Fruit fly (Drosophila melanogaster) whole organism, wandering third instar larva: Measurements from ENCODE around the gene CG5188.

ENCODE experiments used
- Abd-B ChIP-seq: fragments of >200 bp; optimal IDR thresholded peaks from 2 replicates; lab custom pipeline; 2017; ENCODE audit warnings: missing biosample characterization, missing genetic modification characterization
- CG32264 ChIP-seq: fragments of 200-800 bp; sonication (Bioruptor generic); optimal IDR thresholded peaks from 2 replicates; lab custom pipeline; 2016; ENCODE audit warnings: missing biosample characterization, missing genetic modification characterization
- CG9705 ChIP-seq: fragments of 200-800 bp; sonication (Bioruptor generic); optimal IDR thresholded peaks from 2 replicates; lab custom pipeline; 2018; ENCODE audit warnings: missing biosample characterization, mild to moderate bottlenecking, missing genetic modification characterization
- CrebA ChIP-seq: fragments of 200-800 bp; sonication (Bioruptor generic); optimal IDR thresholded peaks from 2 replicates; lab custom pipeline; 2016; ENCODE audit warnings: missing biosample characterization, mild to moderate bottlenecking, missing genetic modification characterization, borderline replicate concordance
- Dfd ChIP-seq: fragments of >200 bp; optimal IDR thresholded peaks from 2 replicates; lab custom pipeline; 2017; ENCODE audit warnings: missing biosample characterization, missing genetic modification characterization
- Dif ChIP-seq: fragments of 200-275, 200-300 bp; sonication (Bioruptor generic); optimal IDR thresholded peaks from 2 replicates; lab custom pipeline; 2018; ENCODE audit warnings: missing biosample characterization, missing genetic modification characterization; ENCODE audit not compliant: partially characterized antibody
- GATAd ChIP-seq: sonication (Bioruptor generic); optimal IDR thresholded peaks from 2 replicates; lab custom pipeline; 2016; ENCODE audit warnings: missing biosample characterization, missing genetic modification characterization
- HLH106 ChIP-seq: fragments of 200-800 bp; optimal IDR thresholded peaks from 3 replicates; lab custom pipeline; 2019; ENCODE audit warnings: missing biosample characterization, mild to moderate bottlenecking, missing genetic modification characterization, moderate library complexity
- Hnf4 ChIP-seq: fragments of 200-800 bp; sonication (Bioruptor generic); optimal IDR thresholded peaks from 2 replicates; lab custom pipeline; 2016; ENCODE audit warnings: missing biosample characterization, mild to moderate bottlenecking, missing genetic modification characterization
- Hr78 ChIP-seq: fragments of >200 bp; optimal IDR thresholded peaks from 2 replicates; lab custom pipeline; 2017; ENCODE audit warnings: missing biosample characterization, missing genetic modification characterization
- Hr83 ChIP-seq: fragments of 200-300 bp; sonication (Bioruptor generic); optimal IDR thresholded peaks from 2 replicates; lab custom pipeline; 2016; ENCODE audit warnings: missing biosample characterization, mild to moderate bottlenecking, missing genetic modification characterization, moderate library complexity; ENCODE audit not compliant: poor library complexity, severe bottlenecking
- Jra ChIP-seq: sonication (Bioruptor generic); optimal IDR thresholded peaks from 2 replicates; lab custom pipeline; 2016; ENCODE audit warnings: missing biosample characterization, missing genetic modification characterization
- Mio ChIP-seq: sonication (Bioruptor generic); optimal IDR thresholded peaks from 2 replicates; lab custom pipeline; 2016; ENCODE audit warnings: missing biosample characterization, missing genetic modification characterization
- Myc ChIP-seq: fragments of >200 bp; optimal IDR thresholded peaks from 2 replicates; lab custom pipeline; 2017
- N ChIP-seq: fragments of >200 bp; optimal IDR thresholded peaks from 2 replicates; lab custom pipeline; 2018; ENCODE audit warnings: missing biosample characterization, missing external identifiers, missing genetic modification characterization
- OdsH ChIP-seq: fragments of 200-800 bp; sonication (Bioruptor generic); optimal IDR thresholded peaks from 2 replicates; lab custom pipeline; 2016; ENCODE audit warnings: missing biosample characterization, mild to moderate bottlenecking, missing genetic modification characterization
- Rel ChIP-seq, 2 experiments: fragments of 200-800 bp; sonication (Bioruptor generic) in 1 of 2; optimal IDR thresholded peaks; 2 replicates in 1 of 2; 3 replicates in 1 of 2; lab custom pipeline; 2016 to 2019; ENCODE audit warnings: mild to moderate bottlenecking in 2 of 2, missing biosample characterization in 2 of 2, missing genetic modification characterization in 2 of 2, moderate library complexity in 1 of 2
- Sp1 ChIP-seq: fragments of 200-800 bp; sonication (Bioruptor generic); optimal IDR thresholded peaks from 3 replicates; lab custom pipeline; 2019; ENCODE audit warnings: missing biosample characterization, mild to moderate bottlenecking, missing genetic modification characterization, moderate library complexity
- Vsx2 ChIP-seq: fragments of 200-300, 225-300 bp; sonication (Bioruptor generic); optimal IDR thresholded peaks from 2 replicates; lab custom pipeline; 2018; ENCODE audit warnings: missing biosample characterization, missing genetic modification characterization; ENCODE audit not compliant: partially characterized antibody
- br ChIP-seq: fragments of 200-800 bp; sonication (Bioruptor generic); optimal IDR thresholded peaks from 2 replicates; lab custom pipeline; 2016; ENCODE audit warnings: missing biosample characterization, missing genetic modification characterization
- brk ChIP-seq: fragments of 200-800 bp; sonication (Bioruptor generic); optimal IDR thresholded peaks from 2 replicates; lab custom pipeline; 2016; ENCODE audit warnings: missing biosample characterization, mild to moderate bottlenecking, missing genetic modification characterization
- dl ChIP-seq, 2 experiments: fragments of 175-275, 200-275 bp in 1 of 2; fragments of 200-275 bp in 1 of 2; sonication (Bioruptor generic); optimal IDR thresholded peaks; lab custom pipeline; 2018; ENCODE audit warnings: mild to moderate bottlenecking in 2 of 2, missing biosample characterization in 2 of 2, missing genetic modification characterization in 2 of 2, moderate library complexity in 2 of 2; ENCODE audit not compliant: partially characterized antibody in 2 of 2, insufficient read depth in 1 of 2
- dmrt93B ChIP-seq: fragments of 200-800 bp; sonication (Bioruptor generic); optimal IDR thresholded peaks from 2 replicates; lab custom pipeline; 2018; ENCODE audit warnings: missing biosample characterization, mild to moderate bottlenecking, missing genetic modification characterization
- dsf ChIP-seq: sonication (Bioruptor generic); optimal IDR thresholded peaks from 2 replicates; lab custom pipeline; 2016; ENCODE audit warnings: missing biosample characterization, missing genetic modification characterization, borderline replicate concordance
- ey ChIP-seq: fragments of 200-800 bp; sonication (Bioruptor generic); optimal IDR thresholded peaks from 2 replicates; lab custom pipeline; 2016; ENCODE audit warnings: missing biosample characterization, missing genetic modification characterization
- foxo ChIP-seq, 2 experiments: fragments of 200-800 bp; sonication (Bioruptor generic); optimal IDR thresholded peaks; 2 replicates in 1 of 2; 3 replicates in 1 of 2; lab custom pipeline; 2016 to 2017; ENCODE audit warnings: missing biosample characterization in 2 of 2, missing genetic modification characterization in 2 of 2
- fru ChIP-seq: fragments of 200-800 bp; sonication (Bioruptor generic); optimal IDR thresholded peaks from 3 replicates; lab custom pipeline; 2016; ENCODE audit warnings: missing biosample characterization, mild to moderate bottlenecking, missing genetic modification characterization
- h ChIP-seq: fragments of 200-800 bp; sonication (Bioruptor generic); optimal IDR thresholded peaks from 3 replicates; lab custom pipeline; 2016; ENCODE audit warnings: missing biosample characterization, mild to moderate bottlenecking, missing genetic modification characterization
- jim ChIP-seq: fragments of 175-275, 200-325 bp; sonication (Bioruptor generic); optimal IDR thresholded peaks from 2 replicates; lab custom pipeline; 2016; ENCODE audit warnings: missing biosample characterization, mild to moderate bottlenecking, missing genetic modification characterization
- lola ChIP-seq: fragments of >200 bp; optimal IDR thresholded peaks from 2 replicates; lab custom pipeline; 2017; ENCODE audit warnings: missing biosample characterization, missing genetic modification characterization
- pan ChIP-seq: fragments of >200 bp; optimal IDR thresholded peaks from 2 replicates; lab custom pipeline; 2017
- psq ChIP-seq: fragments of 200-800 bp; sonication (Bioruptor generic); optimal IDR thresholded peaks from 3 replicates; lab custom pipeline; 2017; ENCODE audit warnings: missing biosample characterization, mild to moderate bottlenecking, missing genetic modification characterization, moderate library complexity
- rgr ChIP-seq: fragments of 200-800 bp; sonication (Bioruptor generic); optimal IDR thresholded peaks from 3 replicates; lab custom pipeline; 2016; ENCODE audit warnings: missing biosample characterization, mild to moderate bottlenecking, missing genetic modification characterization
- sage ChIP-seq: fragments of 200-800 bp; sonication (Bioruptor generic); optimal IDR thresholded peaks from 2 replicates; lab custom pipeline; 2016; ENCODE audit warnings: missing biosample characterization, mild to moderate bottlenecking, missing genetic modification characterization
- sv ChIP-seq: fragments of 200-800 bp; sonication (Bioruptor generic); optimal IDR thresholded peaks from 3 replicates; lab custom pipeline; 2016; ENCODE audit warnings: missing biosample characterization, missing genetic modification characterization
- tai ChIP-seq: sonication (Bioruptor generic); optimal IDR thresholded peaks from 2 replicates; lab custom pipeline; 2016; ENCODE audit warnings: missing biosample characterization, missing genetic modification characterization
- usp ChIP-seq: fragments of >200 bp; optimal IDR thresholded peaks from 2 replicates; lab custom pipeline; 2017; ENCODE audit warnings: missing biosample characterization, missing genetic modification characterization
- woc ChIP-seq: sonication (Bioruptor generic); optimal IDR thresholded peaks from 2 replicates; lab custom pipeline; 2016; ENCODE audit warnings: missing biosample characterization, mild to moderate bottlenecking, missing genetic modification characterization

Gene CG5188

DNA sequence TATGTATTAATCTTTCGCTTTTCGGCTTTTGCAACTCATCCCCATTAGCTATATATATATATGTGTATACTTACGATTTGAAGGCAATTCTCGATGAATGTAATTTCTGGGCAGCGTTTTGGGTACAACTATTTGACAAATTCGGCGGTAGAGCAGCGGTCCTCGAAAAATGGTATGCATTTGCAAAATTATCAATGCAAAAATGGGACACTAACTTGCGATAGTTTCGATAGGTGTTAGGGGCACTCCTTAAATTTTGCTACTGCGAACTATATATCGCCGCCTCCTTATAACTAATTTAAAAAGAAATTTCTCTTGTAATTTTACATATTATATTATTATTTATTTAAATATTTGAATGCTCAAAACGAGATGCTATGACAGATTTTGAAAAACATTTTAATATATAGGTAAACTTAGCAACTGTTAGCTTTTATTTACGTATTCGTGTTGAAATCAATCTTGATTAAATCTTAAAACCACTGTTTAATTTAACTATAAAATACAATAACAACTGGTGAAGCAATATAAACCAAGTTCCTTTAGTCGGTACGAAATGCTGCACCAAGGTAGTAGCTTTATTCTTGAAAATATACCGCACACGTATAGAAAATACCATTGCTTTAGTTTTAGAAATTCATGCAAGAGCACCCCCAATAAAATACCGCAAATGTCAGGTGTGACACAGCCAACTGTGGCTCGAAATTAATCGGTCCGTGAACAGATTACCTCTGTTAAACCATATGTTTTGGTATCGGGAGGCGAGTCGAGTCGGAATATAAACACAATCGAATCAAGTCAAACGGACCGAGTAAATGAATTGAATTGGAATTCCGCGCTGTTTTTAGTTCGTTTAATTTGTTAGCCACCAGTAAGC is 15.1 kb upstream of the CG5188 start, which contains the start of the genes CG5355 and Klp31E:
CG5355 (minus strand) TSS at position 213 of the 877 bp plus-strand sequence.
Klp31E (plus strand) TSS at position 767 of the 877 bp plus-strand sequence.
- TF ChIP-seq h (GFP tag; lab: Kevin White, UChicago) (no peak), woc (GFP tag; lab: Kevin White, UChicago) (peak; percentile 53), pan (no peak), CG9705 (GFP tag; lab: Kevin White, UChicago) (peak; percentile 44), Abd-B (no peak), foxo (GFP tag; optimal IDR thresholded peaks at IDR 0.05; lab: Kevin White, UChicago) (no peak), GATAd (GFP tag; lab: Kevin White, UChicago) (no peak), Rel (GFP tag; optimal IDR thresholded peaks at IDR 0.05; lab: Kevin White, UChicago) (no peak), Rel (tag; optimal IDR thresholded peaks at IDR 0.05; lab: Kevin White, UChicago) (no peak), Hnf4 (peak; percentile 21), usp (GFP tag; lab: Kevin White, UChicago) (no peak), OdsH (GFP tag; lab: Kevin White, UChicago) (peak; percentile 5), rgr (GFP tag; lab: Kevin White, UChicago) (no peak), Hr83 (GFP tag; lab: Kevin White, UChicago) (peak; percentile 49), CrebA (GFP tag; lab: Kevin White, UChicago) (no peak), dmrt93B (GFP tag; lab: Kevin White, UChicago) (no peak), HLH106 (tag; lab: Kevin White, UChicago) (peak; percentile 75), Myc (lab: Kevin White, UChicago) (no peak), Hr78 (GFP tag; lab: Kevin White, UChicago) (no peak), Vsx2 (GFP tag; lab: Kevin White, UChicago) (no peak), fru (GFP tag; lab: Kevin White, UChicago) (no peak), Mio (GFP tag; lab: Kevin White, UChicago) (no peak), brk (no peak), tai (GFP tag; lab: Kevin White, UChicago) (peak; percentile 5), N (GFP tag; lab: Kevin White, UChicago) (no peak), CG32264 (GFP tag; lab: Kevin White, UChicago) (peak; percentile 28), lola (GFP tag; lab: Kevin White, UChicago) (no peak), dsf (GFP tag; lab: Kevin White, UChicago) (no peak), Sp1 (GFP tag; lab: Kevin White, UChicago) (peak; percentile 61), sage (no peak), br (GFP tag; lab: Kevin White, UChicago) (no peak), Dfd (GFP tag; lab: Kevin White, UChicago) (no peak), Dif (no peak), Jra (no peak), psq (peak; percentile 63), ey (GFP tag; lab: Kevin White, UChicago) (peak; percentile 41), dl (GFP tag; optimal IDR thresholded peaks at IDR 0.05; lab: Kevin White, UChicago; ENCODE audit: insufficient read depth in 1 of 2, partially characterized antibody in 2 of 2) (no peak), sv (GFP tag; lab: Kevin White, UChicago) (no peak), jim (GFP tag; lab: Kevin White, UChicago) (no peak)

dm6 chr2L:10418981-10419380 is 9.6 kb upstream of the CG5188 start, which contains the start of gene RfC3:
RfC3 (plus strand) TSS chr2L:10419190.
- TF ChIP-seq Hr78 (GFP tag; lab: Kevin White, UChicago) (no peak), dmrt93B (GFP tag; lab: Kevin White, UChicago) (no peak), pan (no peak), Myc (lab: Kevin White, UChicago) (no peak), CG32264 (GFP tag; lab: Kevin White, UChicago) (no peak), brk (no peak), N (GFP tag; lab: Kevin White, UChicago) (no peak), Hnf4 (no peak), Mio (GFP tag; lab: Kevin White, UChicago) (no peak), Jra (no peak), Vsx2 (GFP tag; lab: Kevin White, UChicago) (no peak)
